Fruit fly (Drosophila melanogaster): ENCODE results near the gene CG42327.

The CG42327 gene

dm6 chr3R:11663441-11663840 is 7.5 kb downstream of the CG42327 start (continued):
- TF ChIP-seq shn (GFP tag; optimal IDR thresholded peaks at IDR 0.05), result no peak
- TF ChIP-seq CG12659 (GFP tag; optimal IDR thresholded peaks at IDR 0.05), result peak; percentile 28
- 0 out of 3 replicates have a peak, but pooled peaks have one; percentile 21 for TF ChIP-seq ci (GFP tag; IDR thresholded peaks at IDR 0.05)
- peak; percentile 34 for TF ChIP-seq CG8388 (GFP tag; optimal IDR thresholded peaks at IDR 0.05)
- peak; percentile 13 for TF ChIP-seq sens (GFP tag)
- no peak for TF ChIP-seq CG6765 (GFP tag; optimal IDR thresholded peaks at IDR 0.05)
- TF ChIP-seq ham (GFP tag; IDR thresholded peaks at IDR 0.05), result no peak
- TF ChIP-seq CG12942 (GFP tag; optimal IDR thresholded peaks at IDR 0.05), result peak; percentile 11
- TF ChIP-seq mam (GFP tag; optimal IDR thresholded peaks at IDR 0.05), result no peak
- no peak for TF ChIP-seq CG10543 (GFP tag; optimal IDR thresholded peaks at IDR 0.05)
- TF ChIP-seq usp (GFP tag; optimal IDR thresholded peaks at IDR 0.05), result no peak
- no peak for TF ChIP-seq yki (optimal IDR thresholded peaks at IDR 0.05)
- peak; percentile 3 for TF ChIP-seq CG8281 (tag; optimal IDR thresholded peaks at IDR 0.05)
- TF ChIP-seq CG12104 (GFP tag; optimal IDR thresholded peaks at IDR 0.05), result peak; percentile 37
- no peak for TF ChIP-seq Hr39 (optimal IDR thresholded peaks at IDR 0.05)
- TF ChIP-seq Sox100B (GFP tag; optimal IDR thresholded peaks at IDR 0.05), result peak; percentile 76
- no peak for TF ChIP-seq Ada2b (GFP tag; IDR thresholded peaks at IDR 0.05)
- peak; percentile 26 for TF ChIP-seq BtbVII (GFP tag; optimal IDR thresholded peaks at IDR 0.05)
- TF ChIP-seq CG1024 (GFP tag; IDR thresholded peaks at IDR 0.05), result no peak
- no peak for TF ChIP-seq CG34376 (GFP tag; optimal IDR thresholded peaks at IDR 0.05)
- TF ChIP-seq sqz (GFP tag; optimal IDR thresholded peaks at IDR 0.05), result no peak
- TF ChIP-seq fu2 (GFP tag; optimal IDR thresholded peaks at IDR 0.05), result no peak
- TF ChIP-seq sima (GFP tag; optimal IDR thresholded peaks at IDR 0.05), result no peak
- TF ChIP-seq CG15479 (GFP tag; optimal IDR thresholded peaks at IDR 0.05), result no peak
- peak; percentile 65 for TF ChIP-seq CG12391 (tag; optimal IDR thresholded peaks at IDR 0.05)
- peak; percentile 27 for TF ChIP-seq gcm (GFP tag; optimal IDR thresholded peaks at IDR 0.05)
- TF ChIP-seq fru (optimal IDR thresholded peaks at IDR 0.05), result no peak
- no peak for TF ChIP-seq CG10274 (GFP tag; optimal IDR thresholded peaks at IDR 0.05)
- TF ChIP-seq ttk (GFP tag; IDR thresholded peaks at IDR 0.05), result peak; percentile 35; the same call in 1 of the 2 replicates
- no peak for TF ChIP-seq D (optimal IDR thresholded peaks at IDR 0.05)
- TF ChIP-seq D (GFP tag; optimal IDR thresholded peaks at IDR 0.05), result peak; percentile 1
- TF ChIP-seq D19B (GFP tag; optimal IDR thresholded peaks at IDR 0.05), result no peak
- TF ChIP-seq CG2678 (tag; optimal IDR thresholded peaks at IDR 0.05), result peak; percentile 77
- TF ChIP-seq CG6689 (GFP tag; IDR thresholded peaks at IDR 0.05), result peak; percentile 38
- TF ChIP-seq CG4730 (GFP tag; IDR thresholded peaks at IDR 0.05), result no peak
- no peak for TF ChIP-seq croc (GFP tag; conservative IDR thresholded peaks at IDR 0.05)
- peak; percentile 25 for TF ChIP-seq CG14710 (tag; optimal IDR thresholded peaks at IDR 0.05)
- TF ChIP-seq dysf (GFP tag; IDR thresholded peaks at IDR 0.05), result peak; percentile 38; the same call in 1 of the 3 replicates
- peak; percentile 63 for TF ChIP-seq ftz-f1 (GFP tag; optimal IDR thresholded peaks at IDR 0.05)
- no peak for TF ChIP-seq pros (GFP tag; optimal IDR thresholded peaks at IDR 0.05)
- peak; percentile 48 for TF ChIP-seq odd (GFP tag; optimal IDR thresholded peaks at IDR 0.05)
- no peak for TF ChIP-seq H15 (GFP tag; IDR thresholded peaks at IDR 0.05)
- TF ChIP-seq Scr (GFP tag; IDR thresholded peaks at IDR 0.05; ENCODE audit: partially characterized antibody), result no peak
- 0 out of 3 replicates have a peak, but pooled peaks have one; percentile 22 for TF ChIP-seq Mrtf (GFP tag; IDR thresholded peaks at IDR 0.05)
- peak; percentile 37 for TF ChIP-seq Nf-YC (tag; optimal IDR thresholded peaks at IDR 0.05)
- peak; percentile 3 for TF ChIP-seq Nf-YB (GFP tag; optimal IDR thresholded peaks at IDR 0.05)
- no peak for TF ChIP-seq CG5245 (GFP tag; optimal IDR thresholded peaks at IDR 0.05)
- TF ChIP-seq CG11398 (GFP tag; optimal IDR thresholded peaks at IDR 0.05), result no peak
- no peak for TF ChIP-seq Med (GFP tag)
- TF ChIP-seq CG1832 (GFP tag; optimal IDR thresholded peaks at IDR 0.05), result no peak
- no peak for TF ChIP-seq CrebB (tag; optimal IDR thresholded peaks at IDR 0.05)
- peak; percentile 57 for TF ChIP-seq CG7556 (GFP tag; optimal IDR thresholded peaks at IDR 0.05)
- TF ChIP-seq CG17186 (GFP tag; optimal IDR thresholded peaks at IDR 0.05), result no peak
